Fruit fly (Drosophila melanogaster) whole organism, embryonic: ENCODE data around the gene CG10863.

Source experiments
- CG10979 ChIP-seq: fragments of 200-800 bp; sonication (Bioruptor generic); optimal IDR thresholded peaks from 2 replicates; lab custom pipeline; 2018; ENCODE audit warnings: missing biosample characterization, mild to moderate bottlenecking, missing genetic modification characterization, moderate library complexity
- CG11093 ChIP-seq: fragments of 200-800 bp; sonication (Bioruptor generic); IDR thresholded peaks from 3 replicates; pipeline ENCODE4 v1.3.6; 2022; ENCODE audit warnings: missing biosample characterization, missing genetic modification characterization
- CG11504 ChIP-seq: fragments of 200-800 bp; sonication (Bioruptor generic); optimal IDR thresholded peaks from 3 replicates; lab custom pipeline; 2019; ENCODE audit warnings: missing biosample characterization, mild to moderate bottlenecking, missing genetic modification characterization, moderate library complexity
- CG12219 ChIP-seq: fragments of 200-800 bp; sonication (Bioruptor generic); optimal IDR thresholded peaks from 3 replicates; lab custom pipeline; 2018; ENCODE audit warnings: missing biosample characterization, mild to moderate bottlenecking, missing genetic modification characterization
- CG12744 ChIP-seq: fragments of 200-800 bp; sonication (Bioruptor generic); optimal IDR thresholded peaks from 2 replicates; lab custom pipeline; 2016; ENCODE audit warnings: missing biosample characterization, missing genetic modification characterization
- CG13894 ChIP-seq: fragments of 200-800 bp; sonication (Bioruptor generic); optimal IDR thresholded peaks from 3 replicates; lab custom pipeline; 2018; ENCODE audit warnings: missing biosample characterization, mild to moderate bottlenecking, missing genetic modification characterization, moderate library complexity
- CG14050 ChIP-seq: fragments of 200-800 bp; sonication (Bioruptor generic); IDR thresholded peaks from 3 replicates; pipeline ENCODE4 v1.3.6; 2022; ENCODE audit warnings: missing biosample characterization, missing genetic modification characterization
- CG17829 ChIP-seq: fragments of 200-800 bp; optimal IDR thresholded peaks from 2 replicates; lab custom pipeline; 2019; ENCODE audit warnings: missing biosample characterization, mild to moderate bottlenecking, missing genetic modification characterization, moderate library complexity
- CG18599 ChIP-seq: fragments of 200-800 bp; sonication (Bioruptor generic); optimal IDR thresholded peaks from 3 replicates; lab custom pipeline; 2017; ENCODE audit warnings: missing biosample characterization, missing genetic modification characterization, mild to moderate bottlenecking, moderate library complexity, missing genetic modification reagents
- CG30431 ChIP-seq: fragments of 200-800 bp; sonication (Bioruptor generic); optimal IDR thresholded peaks from 2 replicates; lab custom pipeline; 2017; ENCODE audit warnings: missing biosample characterization, missing genetic modification characterization
- CG34376 ChIP-seq: fragments of 200-800 bp; sonication (Bioruptor generic); optimal IDR thresholded peaks from 2 replicates; lab custom pipeline; 2018; ENCODE audit warnings: missing biosample characterization, mild to moderate bottlenecking, missing genetic modification characterization
- CG4707 ChIP-seq: fragments of 200-800 bp; sonication (Bioruptor generic); optimal IDR thresholded peaks from 2 replicates; lab custom pipeline; 2018; ENCODE audit warnings: missing biosample characterization, mild to moderate bottlenecking, missing genetic modification characterization, moderate library complexity
- CG7271 ChIP-seq: fragments of 200-800 bp; sonication (Bioruptor generic); optimal IDR thresholded peaks from 2 replicates; lab custom pipeline; 2018; ENCODE audit warnings: missing biosample characterization, mild to moderate bottlenecking, missing genetic modification characterization, moderate library complexity
- CrebB ChIP-seq: fragments of 200-800 bp; sonication (Bioruptor generic); optimal IDR thresholded peaks from 3 replicates; lab custom pipeline; 2018; ENCODE audit warnings: missing biosample characterization, mild to moderate bottlenecking, missing genetic modification characterization
- Doc2 ChIP-seq: fragments of 200-800 bp; sonication (Bioruptor generic); IDR thresholded peaks from 2 replicates; pipeline ENCODE4 v1.3.6; 2022; ENCODE audit warnings: missing biosample characterization, missing genetic modification characterization
- Fer1 ChIP-seq: fragments of 200-800 bp; sonication (Bioruptor generic); optimal IDR thresholded peaks from 2 replicates; lab custom pipeline; 2017; ENCODE audit warnings: missing biosample characterization, mild to moderate bottlenecking, missing genetic modification characterization
- GATAe ChIP-seq: fragments of 200-800 bp; sonication (Bioruptor generic); conservative IDR thresholded peaks from 2 replicates; pipeline ENCODE4 v1.3.6; 2022; ENCODE audit warnings: missing biosample characterization, missing genetic modification characterization
- HLH4C ChIP-seq: fragments of 200-800 bp; sonication (Bioruptor generic); IDR thresholded peaks from 3 replicates; pipeline ENCODE4 v1.3.6; 2022; ENCODE audit warnings: missing biosample characterization, missing genetic modification characterization; ENCODE audit not compliant: partially characterized antibody
- HmgZ ChIP-seq: fragments of 200-800 bp; sonication (Bioruptor generic); optimal IDR thresholded peaks from 2 replicates; lab custom pipeline; 2018; ENCODE audit warnings: missing biosample characterization, mild to moderate bottlenecking, missing genetic modification characterization
- Lim3 ChIP-seq: fragments of 200-800 bp; sonication (Bioruptor generic); IDR thresholded peaks from 2 replicates; pipeline ENCODE4 v1.3.6; 2022; ENCODE audit warnings: missing biosample characterization, missing genetic modification characterization
- Med ChIP-seq: fragments of 200-800 bp; sonication (Bioruptor generic); peaks from one replicate; lab custom pipeline; 2016; ENCODE audit warnings: missing biosample characterization, missing genetic modification characterization, mild to moderate bottlenecking, inconsistent platforms, moderate library complexity
- Mrtf ChIP-seq: fragments of 200-800 bp; sonication (Bioruptor generic); IDR thresholded peaks from 3 replicates; pipeline ENCODE4 v1.3.6; 2022; ENCODE audit warnings: missing biosample characterization, missing genetic modification characterization
- Myb ChIP-seq: fragments of 200-800 bp; sonication (Bioruptor generic); optimal IDR thresholded peaks from 2 replicates; lab custom pipeline; 2016; ENCODE audit warnings: missing biosample characterization, missing genetic modification characterization
- NC2α ChIP-seq: fragments of 200-800 bp; sonication (Bioruptor generic); optimal IDR thresholded peaks from 2 replicates; lab custom pipeline; 2016; ENCODE audit warnings: missing biosample characterization, missing genetic modification characterization
- Optix ChIP-seq: fragments of 200-800 bp; sonication (Bioruptor generic); IDR thresholded peaks from 3 replicates; pipeline ENCODE4 v1.3.6; 2022; ENCODE audit warnings: missing biosample characterization, missing genetic modification characterization
- Rfx ChIP-seq: fragments of 200-800 bp; sonication (Bioruptor generic); IDR thresholded peaks from 2 replicates; pipeline ENCODE4 v1.3.6; 2022; ENCODE audit warnings: missing biosample characterization, missing genetic modification characterization
- Side ChIP-seq: fragments of 200-800 bp; sonication (Bioruptor generic); optimal IDR thresholded peaks from 2 replicates; lab custom pipeline; 2016; ENCODE audit warnings: missing biosample characterization, missing genetic modification characterization
- Sox100B ChIP-seq: fragments of 200-800 bp; sonication (Bioruptor generic); optimal IDR thresholded peaks from 3 replicates; lab custom pipeline; 2018; ENCODE audit warnings: missing biosample characterization, mild to moderate bottlenecking, missing genetic modification characterization
- Sry-β ChIP-seq: fragments of 200-800 bp; sonication (Bioruptor generic); optimal IDR thresholded peaks from 2 replicates; lab custom pipeline; 2018; ENCODE audit warnings: missing biosample characterization, mild to moderate bottlenecking, missing genetic modification characterization, moderate library complexity
- YL-1 ChIP-seq: fragments of 200-800 bp; sonication (Bioruptor generic); optimal IDR thresholded peaks from 3 replicates; lab custom pipeline; 2017; ENCODE audit warnings: missing biosample characterization, mild to moderate bottlenecking, missing genetic modification characterization
- az2 ChIP-seq: fragments of 200-800 bp; sonication (Bioruptor generic); optimal IDR thresholded peaks from 3 replicates; lab custom pipeline; 2016; ENCODE audit warnings: missing biosample characterization, missing genetic modification characterization
- bowl ChIP-seq: fragments of 200-800 bp; sonication (Bioruptor generic); IDR thresholded peaks from 2 replicates; pipeline ENCODE4 v1.3.6; 2022; ENCODE audit warnings: missing biosample characterization, missing genetic modification characterization
- btn ChIP-seq: fragments of 200-800 bp; sonication (Bioruptor generic); optimal IDR thresholded peaks from 2 replicates; lab custom pipeline; 2016; ENCODE audit warnings: missing biosample characterization, missing genetic modification characterization
- cad ChIP-seq: fragments of >200 bp; optimal IDR thresholded peaks from 2 replicates; lab custom pipeline; 2017; ENCODE audit warnings: missing biosample characterization, missing genetic modification characterization
- chinmo ChIP-seq: fragments of 200-800 bp; sonication (Bioruptor generic); IDR thresholded peaks from 4 replicates; pipeline ENCODE4 v1.3.6; 2022; ENCODE audit warnings: missing biosample characterization, missing genetic modification characterization; ENCODE audit not compliant: partially characterized antibody
- cwo ChIP-seq: fragments of 200-800 bp; sonication (Bioruptor generic); optimal IDR thresholded peaks from 3 replicates; lab custom pipeline; 2017; ENCODE audit warnings: missing biosample characterization, missing genetic modification characterization, mild to moderate bottlenecking, moderate library complexity, missing genetic modification reagents
- dati ChIP-seq: fragments of 200-800 bp; sonication (Bioruptor generic); IDR thresholded peaks from 2 replicates; pipeline ENCODE4 v1.3.6; 2022; ENCODE audit warnings: missing biosample characterization, missing genetic modification characterization
- exex ChIP-seq: fragments of 200-800 bp; sonication (Bioruptor generic); optimal IDR thresholded peaks from 4 replicates; lab custom pipeline; 2018; ENCODE audit warnings: missing biosample characterization, mild to moderate bottlenecking, missing genetic modification characterization, moderate library complexity
- fd102C ChIP-seq: fragments of 200-800 bp; sonication (Bioruptor generic); optimal IDR thresholded peaks from 2 replicates; lab custom pipeline; 2018; ENCODE audit warnings: missing biosample characterization, mild to moderate bottlenecking, missing genetic modification characterization, moderate library complexity
- fd3F ChIP-seq: fragments of 200-800 bp; sonication (Bioruptor generic); optimal IDR thresholded peaks from 2 replicates; lab custom pipeline; 2018; ENCODE audit warnings: missing biosample characterization, mild to moderate bottlenecking, missing genetic modification characterization, moderate library complexity
- grn ChIP-seq: fragments of 200-800 bp; sonication (Bioruptor generic); optimal IDR thresholded peaks from 3 replicates; lab custom pipeline; 2017; ENCODE audit warnings: missing biosample characterization, missing genetic modification characterization
- lab ChIP-seq: fragments of 200-800 bp; sonication (Bioruptor generic); optimal IDR thresholded peaks from 3 replicates; lab custom pipeline; 2017; ENCODE audit warnings: missing biosample characterization, missing genetic modification characterization, mild to moderate bottlenecking, moderate library complexity, missing genetic modification reagents
- mirr ChIP-seq: fragments of 200-800 bp; sonication (Bioruptor generic); optimal IDR thresholded peaks from 3 replicates; lab custom pipeline; 2018; ENCODE audit warnings: missing biosample characterization, mild to moderate bottlenecking, missing genetic modification characterization
- pnt ChIP-seq: fragments of 200-800 bp; sonication (Bioruptor generic); optimal IDR thresholded peaks from 3 replicates; lab custom pipeline; 2016; ENCODE audit warnings: missing biosample characterization, missing genetic modification characterization
- row ChIP-seq: fragments of 200-800 bp; sonication (Bioruptor generic); IDR thresholded peaks from 3 replicates; pipeline ENCODE4 v1.3.6; 2022; ENCODE audit warnings: missing biosample characterization, missing genetic modification characterization
- run ChIP-seq: fragments of 200-800 bp; sonication (Bioruptor generic); optimal IDR thresholded peaks from 3 replicates; lab custom pipeline; 2018; ENCODE audit warnings: missing biosample characterization, mild to moderate bottlenecking, missing genetic modification characterization
- sr ChIP-seq: fragments of 200-800 bp; sonication (Bioruptor generic); IDR thresholded peaks from 3 replicates; pipeline ENCODE4 v1.3.6; 2022; ENCODE audit warnings: missing biosample characterization, missing genetic modification characterization
- ttk ChIP-seq: fragments of 200-800 bp; sonication (Bioruptor generic); IDR thresholded peaks from 2 replicates; pipeline ENCODE4 v2.1.2; 2022; ENCODE audit warnings: missing biosample characterization, missing genetic modification characterization
- unpg ChIP-seq: fragments of 200-800 bp; sonication (Bioruptor generic); optimal IDR thresholded peaks from 3 replicates; lab custom pipeline; 2018; ENCODE audit warnings: missing biosample characterization, mild to moderate bottlenecking, missing genetic modification characterization, moderate library complexity
- vfl ChIP-seq: fragments of 200-800 bp; sonication (Bioruptor generic); optimal IDR thresholded peaks from 2 replicates; lab custom pipeline; 2016; ENCODE audit warnings: missing biosample characterization, missing genetic modification characterization
- zfh1 ChIP-seq: fragments of 200-800 bp; sonication (Bioruptor generic); IDR thresholded peaks from 3 replicates; pipeline ENCODE4 v1.3.6; 2022; ENCODE audit warnings: missing biosample characterization, missing genetic modification characterization

CG10863 gene

dm6 chr3L:3925487-3925886, 16.8 kb downstream of the CG10863 start (continued):
- TF ChIP-seq vfl (GFP tag; lab: Kevin White, UChicago) (no peak), mirr (GFP tag; lab: Kevin White, UChicago) (peak; percentile 2), ttk (GFP tag; lab: Robert Waterston, UW) (no peak), Rfx (peak; percentile 36; the same call in 1 of the 2 replicates), YL-1 (GFP tag; lab: Kevin White, UChicago) (no peak), HmgZ (tag; lab: Kevin White, UChicago) (peak; percentile 37), bowl (no peak), zfh1 (GFP tag; lab: Robert Waterston, UW) (no peak), CG10979 (no peak), dati (GFP tag; lab: Robert Waterston, UW) (no peak), CrebB (tag; lab: Kevin White, UChicago) (no peak), CG12219 (no peak), cad (GFP tag; lab: Kevin White, UChicago) (no peak), exex (peak; percentile 76), lab (GFP tag; lab: Kevin White, UChicago) (peak; percentile 41), az2 (GFP tag; lab: Kevin White, UChicago) (no peak), CG13894 (peak; percentile 77), GATAe (GFP tag; lab: Robert Waterston, UW) (0 out of 2 replicates have a peak, but pooled peaks have one; percentile 22), CG14050 (GFP tag; lab: Robert Waterston, UW) (no peak), Optix (no peak), Med (peak; percentile 69), NC2α (GFP tag; lab: Kevin White, UChicago) (no peak), Doc2 (no peak), fd3F (GFP tag; lab: Kevin White, UChicago) (no peak), Fer1 (peak; percentile 8), CG18599 (GFP tag; lab: Kevin White, UChicago) (peak; percentile 17), run (tag; lab: Kevin White, UChicago) (no peak), CG11504 (tag; lab: Kevin White, UChicago) (no peak), chinmo (GFP tag; lab: Robert Waterston, UW) (no peak; the same call in 3 of the 4 replicates), grn (peak; percentile 21), CG17829 (no peak), CG34376 (peak; percentile 60), CG11093 (no peak)

- no peak for TF ChIP-seq Fer1
- no peak for TF ChIP-seq Lim3 (GFP tag; lab: Robert Waterston, UW)
- peak; percentile 57; the same call in 1 of the 2 replicates for TF ChIP-seq GATAe (GFP tag; lab: Robert Waterston, UW)
- TF ChIP-seq sr (GFP tag; lab: Robert Waterston, UW), result no peak
- peak; percentile 47 for TF ChIP-seq CG34376
- peak; percentile 73 for TF ChIP-seq mirr (GFP tag; lab: Kevin White, UChicago)
- TF ChIP-seq HLH4C (GFP tag; lab: Robert Waterston, UW), result no peak
- no peak for TF ChIP-seq CG7271
- TF ChIP-seq btn, result no peak
- TF ChIP-seq Sox100B (GFP tag; lab: Kevin White, UChicago), result no peak
- no peak for TF ChIP-seq Sry-β (GFP tag; lab: Kevin White, UChicago)
- TF ChIP-seq Mrtf (GFP tag; lab: Robert Waterston, UW), result no peak
- TF ChIP-seq CG12744 (GFP tag; lab: Kevin White, UChicago), result no peak
- no peak for TF ChIP-seq row
- TF ChIP-seq cwo, result peak; percentile 12
- no peak for TF ChIP-seq pnt (GFP tag; lab: Kevin White, UChicago)
- no peak for TF ChIP-seq Myb (GFP tag; lab: Kevin White, UChicago)
- TF ChIP-seq exex, result peak; percentile 91
- TF ChIP-seq CG4707, result no peak
- no peak for TF ChIP-seq fd102C (GFP tag; lab: Kevin White, UChicago)
- no peak for TF ChIP-seq Side
- TF ChIP-seq grn, result peak; percentile 49
- no peak for TF ChIP-seq unpg (GFP tag; lab: Kevin White, UChicago)
- no peak for TF ChIP-seq CG30431
Measured at dm6 chr3L:3923631-3924274, 18.5 kb downstream of the CG10863 start.
